Fruit fly (Drosophila melanogaster) whole organism, embryonic: ENCODE measurements around the gene CG31867.

Experiments
- Adf1 ChIP-seq: fragments of 200-800 bp; sonication (Bioruptor generic); IDR thresholded peaks from 2 replicates; pipeline ENCODE4 v1.3.6; 2022; ENCODE audit warnings: missing biosample characterization, missing genetic modification characterization
- Asciz ChIP-seq: fragments of 200-800 bp; sonication (Bioruptor generic); optimal IDR thresholded peaks from 2 replicates; lab custom pipeline; 2017; ENCODE audit warnings: missing biosample characterization, mild to moderate bottlenecking, missing genetic modification characterization, missing genetic modification reagents
- Atf6 ChIP-seq: fragments of 200-800 bp; sonication (Bioruptor generic); IDR thresholded peaks from 2 replicates; pipeline ENCODE4 v1.3.6; 2022; ENCODE audit warnings: missing biosample characterization, missing genetic modification characterization
- CG12155 ChIP-seq: fragments of 200-800 bp; sonication (Bioruptor generic); optimal IDR thresholded peaks from 3 replicates; lab custom pipeline; 2016; ENCODE audit warnings: missing biosample characterization, missing genetic modification characterization
- CG1529 ChIP-seq: fragments of 200-800 bp; sonication (Bioruptor generic); optimal IDR thresholded peaks from 3 replicates; lab custom pipeline; 2018; ENCODE audit warnings: missing biosample characterization, missing genetic modification characterization
- CG1602 ChIP-seq: fragments of 200-800 bp; sonication (Bioruptor generic); optimal IDR thresholded peaks from 3 replicates; lab custom pipeline; 2016; ENCODE audit warnings: missing biosample characterization, missing genetic modification characterization
- CG18599 ChIP-seq: fragments of 200-800 bp; sonication (Bioruptor generic); optimal IDR thresholded peaks from 3 replicates; lab custom pipeline; 2017; ENCODE audit warnings: missing biosample characterization, missing genetic modification characterization, mild to moderate bottlenecking, moderate library complexity, missing genetic modification reagents
- CG2889 ChIP-seq: fragments of 200-800 bp; sonication (Bioruptor generic); IDR thresholded peaks from 3 replicates; pipeline ENCODE4 v1.3.6; 2022; ENCODE audit warnings: missing biosample characterization, missing genetic modification characterization
- CG30020 ChIP-seq: fragments of 200-800 bp; optimal IDR thresholded peaks from 2 replicates; lab custom pipeline; 2019; ENCODE audit warnings: missing biosample characterization, mild to moderate bottlenecking, missing genetic modification characterization, moderate library complexity
- CG31388 ChIP-seq: fragments of 200-800 bp; sonication (Bioruptor generic); optimal IDR thresholded peaks from 2 replicates; lab custom pipeline; 2016; ENCODE audit warnings: missing biosample characterization, missing genetic modification characterization
- CG3281 ChIP-seq: fragments of 200-800 bp; sonication (Bioruptor generic); optimal IDR thresholded peaks from 3 replicates; lab custom pipeline; 2017; ENCODE audit warnings: missing biosample characterization, mild to moderate bottlenecking, missing genetic modification characterization
- CG3995 ChIP-seq: fragments of 200-800 bp; sonication (Bioruptor generic); optimal IDR thresholded peaks from 3 replicates; lab custom pipeline; 2016; ENCODE audit warnings: missing biosample characterization, missing genetic modification characterization
- CG4424 ChIP-seq: fragments of 200-800 bp; sonication (Bioruptor generic); optimal IDR thresholded peaks from 3 replicates; lab custom pipeline; 2016; ENCODE audit warnings: missing biosample characterization, missing genetic modification characterization
- CG5953 ChIP-seq: fragments of 200-800 bp; sonication (Bioruptor generic); IDR thresholded peaks from 2 replicates; pipeline ENCODE4 v1.3.6; 2022; ENCODE audit warnings: missing biosample characterization, missing genetic modification characterization
- CG6765 ChIP-seq: fragments of 200-800 bp; sonication (Bioruptor generic); optimal IDR thresholded peaks from 3 replicates; lab custom pipeline; 2017; ENCODE audit warnings: missing biosample characterization, mild to moderate bottlenecking, missing genetic modification characterization
- CG6854 ChIP-seq: fragments of 200-800 bp; sonication (Bioruptor generic); optimal IDR thresholded peaks from 3 replicates; lab custom pipeline; 2017; ENCODE audit warnings: missing biosample characterization, mild to moderate bottlenecking, missing genetic modification characterization
- CG9609 ChIP-seq: fragments of 200-800 bp; sonication (Bioruptor generic); optimal IDR thresholded peaks from 3 replicates; lab custom pipeline; 2016; ENCODE audit warnings: missing biosample characterization, missing genetic modification characterization
- CG9727 ChIP-seq: fragments of 200-800 bp; sonication (Bioruptor generic); optimal IDR thresholded peaks from 3 replicates; lab custom pipeline; 2017; ENCODE audit warnings: missing biosample characterization, mild to moderate bottlenecking, missing genetic modification characterization
- CoRest ChIP-seq: fragments of 200-800 bp; sonication (Bioruptor generic); optimal IDR thresholded peaks from 3 replicates; lab custom pipeline; 2018; ENCODE audit warnings: missing biosample characterization, mild to moderate bottlenecking, missing genetic modification characterization, moderate library complexity
- D ChIP-seq, 2 experiments: fragments of 200-800 bp in 1 of 2; fragments of >200 bp in 1 of 2; sonication (Bioruptor generic) in 1 of 2; optimal IDR thresholded peaks; 2 replicates in 1 of 2; 3 replicates in 1 of 2; lab custom pipeline; 2017; ENCODE audit warnings: mild to moderate bottlenecking in 1 of 2, missing biosample characterization in 1 of 2, missing genetic modification characterization in 1 of 2, missing genetic modification reagents in 1 of 2
- Gug ChIP-seq: fragments of 200-800 bp; sonication (Bioruptor generic); IDR thresholded peaks from 4 replicates; pipeline ENCODE4 v1.3.6; 2022; ENCODE audit warnings: missing biosample characterization, missing genetic modification characterization
- H15 ChIP-seq: fragments of 200-800 bp; sonication (Bioruptor generic); IDR thresholded peaks from 3 replicates; pipeline ENCODE4 v1.3.6; 2022; ENCODE audit warnings: missing biosample characterization, missing genetic modification characterization
- Hand ChIP-seq: fragments of 200-800 bp; sonication (Bioruptor generic); optimal IDR thresholded peaks from 2 replicates; lab custom pipeline; 2017; ENCODE audit warnings: mild to moderate bottlenecking, missing biosample characterization, missing genetic modification reagents, missing genetic modification characterization
- HmgZ ChIP-seq: fragments of 200-800 bp; sonication (Bioruptor generic); optimal IDR thresholded peaks from 2 replicates; lab custom pipeline; 2018; ENCODE audit warnings: missing biosample characterization, mild to moderate bottlenecking, missing genetic modification characterization
- Hmr ChIP-seq: fragments of 200-800 bp; sonication (Bioruptor generic); optimal IDR thresholded peaks from 3 replicates; lab custom pipeline; 2017; ENCODE audit warnings: mild to moderate bottlenecking, missing biosample characterization, missing genetic modification reagents, missing genetic modification characterization
- MESR4 ChIP-seq: fragments of 200-800 bp; sonication (Bioruptor generic); optimal IDR thresholded peaks from 2 replicates; lab custom pipeline; 2018; ENCODE audit warnings: missing biosample characterization, mild to moderate bottlenecking, missing genetic modification characterization, moderate library complexity
- Max ChIP-seq: fragments of 200-800 bp; sonication (Bioruptor generic); optimal IDR thresholded peaks from 2 replicates; lab custom pipeline; 2016; ENCODE audit warnings: missing biosample characterization, mild to moderate bottlenecking, missing genetic modification characterization
- Nf-YA ChIP-seq: fragments of 200-800 bp; sonication (Bioruptor generic); IDR thresholded peaks from 2 replicates; pipeline ENCODE4 v1.3.6; 2022; ENCODE audit warnings: missing biosample characterization, missing genetic modification characterization
- Poxn ChIP-seq: fragments of 200-800 bp; sonication (Bioruptor generic); IDR thresholded peaks from 2 replicates; pipeline ENCODE4 v1.3.6; 2022; ENCODE audit warnings: missing biosample characterization, missing genetic modification characterization
- Ravus ChIP-seq: fragments of 200-800 bp; sonication (Bioruptor generic); IDR thresholded peaks from 2 replicates; pipeline ENCODE4 v1.3.6; 2022; ENCODE audit warnings: missing biosample characterization, missing genetic modification characterization
- Sox100B ChIP-seq: fragments of 200-800 bp; sonication (Bioruptor generic); optimal IDR thresholded peaks from 3 replicates; lab custom pipeline; 2018; ENCODE audit warnings: missing biosample characterization, mild to moderate bottlenecking, missing genetic modification characterization
- ara ChIP-seq: fragments of 200-800 bp; sonication (Bioruptor generic); IDR thresholded peaks from 2 replicates; pipeline ENCODE4 v1.3.6; 2022; ENCODE audit warnings: missing biosample characterization, missing genetic modification characterization
- az2 ChIP-seq: fragments of 200-800 bp; sonication (Bioruptor generic); optimal IDR thresholded peaks from 3 replicates; lab custom pipeline; 2016; ENCODE audit warnings: missing biosample characterization, missing genetic modification characterization
- bab2 ChIP-seq: fragments of 200-800 bp; sonication (Bioruptor generic); optimal IDR thresholded peaks from 2 replicates; lab custom pipeline; 2016; ENCODE audit warnings: missing biosample characterization, missing genetic modification characterization
- dan ChIP-seq: fragments of 200-800 bp; sonication (Bioruptor generic); IDR thresholded peaks from 2 replicates; pipeline ENCODE4 v1.3.6; 2022; ENCODE audit warnings: missing biosample characterization, missing genetic modification characterization
- dati ChIP-seq: fragments of 200-800 bp; sonication (Bioruptor generic); IDR thresholded peaks from 2 replicates; pipeline ENCODE4 v1.3.6; 2022; ENCODE audit warnings: missing biosample characterization, missing genetic modification characterization
- dimm ChIP-seq: fragments of 200-800 bp; sonication (Bioruptor generic); IDR thresholded peaks from 2 replicates; pipeline ENCODE4 v1.3.6; 2022; ENCODE audit warnings: missing biosample characterization, missing genetic modification characterization
- dmrt11E ChIP-seq: fragments of 200-800 bp; sonication (Bioruptor generic); optimal IDR thresholded peaks from 3 replicates; lab custom pipeline; 2018; ENCODE audit warnings: missing biosample characterization, mild to moderate bottlenecking, missing genetic modification characterization, moderate library complexity
- fru ChIP-seq: fragments of >200 bp; optimal IDR thresholded peaks from 2 replicates; lab custom pipeline; 2017
- gt ChIP-seq: fragments of 200-800 bp; sonication (Bioruptor generic); IDR thresholded peaks from 2 replicates; pipeline ENCODE4 v1.3.6; 2022; ENCODE audit warnings: missing biosample characterization, missing genetic modification characterization
- klu ChIP-seq: fragments of 200-800 bp; sonication (Bioruptor generic); IDR thresholded peaks from 2 replicates; pipeline ENCODE4 v1.3.6; 2022; ENCODE audit warnings: missing biosample characterization, missing genetic modification characterization
- lbe ChIP-seq: fragments of 200-800 bp; sonication (Bioruptor generic); optimal IDR thresholded peaks from 2 replicates; lab custom pipeline; 2016; ENCODE audit warnings: missing biosample characterization, mild to moderate bottlenecking, missing genetic modification characterization
- pan ChIP-seq, 4 experiments: fragments of >200 bp in 3 of 4; fragments of 200-800 bp in 1 of 4; sonication (Bioruptor generic) in 1 of 4; optimal IDR thresholded peaks in 3 of 4; IDR thresholded peaks in 1 of 4; 2 replicates each; pipeline versions ENCODE4 v1.3.6 to Lab custom; 2017 to 2022; ENCODE audit warnings: missing biosample characterization in 2 of 4, missing genetic modification characterization in 2 of 4, mixed read lengths in 1 of 4
- salm ChIP-seq: fragments of 200-800 bp; sonication (Bioruptor generic); optimal IDR thresholded peaks from 2 replicates; lab custom pipeline; 2018; ENCODE audit warnings: missing biosample characterization, mild to moderate bottlenecking, missing genetic modification characterization
- stwl ChIP-seq: fragments of 200-800 bp; sonication (Bioruptor generic); optimal IDR thresholded peaks from 3 replicates; lab custom pipeline; 2018; ENCODE audit warnings: missing biosample characterization, mild to moderate bottlenecking, missing genetic modification characterization, moderate library complexity
- trh ChIP-seq: fragments of 200-800 bp; sonication (Bioruptor generic); optimal IDR thresholded peaks from 2 replicates; lab custom pipeline; 2016; ENCODE audit warnings: missing biosample characterization, missing genetic modification characterization
- unpg ChIP-seq: fragments of 200-800 bp; sonication (Bioruptor generic); optimal IDR thresholded peaks from 3 replicates; lab custom pipeline; 2018; ENCODE audit warnings: missing biosample characterization, mild to moderate bottlenecking, missing genetic modification characterization, moderate library complexity
- wor ChIP-seq: fragments of 200-800 bp; sonication (Bioruptor generic); IDR thresholded peaks from 2 replicates; pipeline ENCODE4 v1.3.6; 2022; ENCODE audit warnings: missing biosample characterization, missing genetic modification characterization
- zen ChIP-seq: fragments of 200-800 bp; sonication (Bioruptor generic); optimal IDR thresholded peaks from 3 replicates; lab custom pipeline; 2018; ENCODE audit warnings: missing biosample characterization, mild to moderate bottlenecking, missing genetic modification characterization, moderate library complexity
- zen2 ChIP-seq: fragments of 200-800 bp; sonication (Bioruptor generic); IDR thresholded peaks from 3 replicates; pipeline ENCODE4 v1.3.6; 2022; ENCODE audit warnings: missing biosample characterization, missing genetic modification characterization; ENCODE audit not compliant: partially characterized antibody

Gene CG31867

dm6 chr2L:11106562-11106962, 38.7 kb downstream of the CG31867 start, which contains the start of gene Reps (continued):
- peak; percentile 99 for TF ChIP-seq CG9727 (GFP tag; lab: Kevin White, UChicago)
- TF ChIP-seq Asciz (GFP tag; lab: Kevin White, UChicago): peak; percentile 97
- peak; percentile 99 for TF ChIP-seq H15 (GFP tag; lab: Robert Waterston, UW)
- peak; percentile 97 for TF ChIP-seq CG5953
- peak; percentile 15; the same call in 1 of the 3 replicates for TF ChIP-seq zen2 (GFP tag; lab: Robert Waterston, UW)
- TF ChIP-seq Hmr (GFP tag; lab: Kevin White, UChicago): peak; percentile 98
- no peak for TF ChIP-seq D (optimal IDR thresholded peaks at IDR 0.05; lab: Kevin White, UChicago)
- peak; percentile 99 for TF ChIP-seq D (GFP tag; optimal IDR thresholded peaks at IDR 0.05; lab: Kevin White, UChicago)
- peak; percentile 98 for TF ChIP-seq gt (GFP tag; lab: Robert Waterston, UW)
- peak; percentile 98 for TF ChIP-seq CG18599 (GFP tag; lab: Kevin White, UChicago)
- peak; percentile 98 for TF ChIP-seq CG12155 (GFP tag; lab: Kevin White, UChicago)
- peak; percentile 98 for TF ChIP-seq CG2889 (GFP tag; lab: Robert Waterston, UW)
- peak; percentile 99 for TF ChIP-seq az2 (GFP tag; lab: Kevin White, UChicago)
- TF ChIP-seq CG31388 (GFP tag; lab: Kevin White, UChicago): peak; percentile 97
- peak; percentile 96 for TF ChIP-seq lbe (GFP tag; lab: Kevin White, UChicago)
- TF ChIP-seq CG6854: peak; percentile 97
- TF ChIP-seq salm (tag; lab: Kevin White, UChicago): peak; percentile 93
- TF ChIP-seq CG1529 (GFP tag; lab: Kevin White, UChicago): peak; percentile 96
- TF ChIP-seq Poxn (GFP tag; lab: Robert Waterston, UW): peak; percentile 95
- TF ChIP-seq klu (GFP tag; lab: Robert Waterston, UW): peak; percentile 99
- TF ChIP-seq CoRest (tag; lab: Kevin White, UChicago): peak; percentile 99
- TF ChIP-seq Gug (GFP tag; lab: Robert Waterston, UW): peak; percentile 99
- TF ChIP-seq fru: no peak
- TF ChIP-seq MESR4 (GFP tag; lab: Kevin White, UChicago): peak; percentile 68
- peak; percentile 99 for TF ChIP-seq CG1602 (GFP tag; lab: Kevin White, UChicago)
- peak; percentile 99 for TF ChIP-seq HmgZ (tag; lab: Kevin White, UChicago)
- TF ChIP-seq bab2: peak; percentile 98
- peak; percentile 99 for TF ChIP-seq Max (GFP tag; lab: Kevin White, UChicago)
- no peak for TF ChIP-seq pan (optimal IDR thresholded peaks at IDR 0.05; lab: Kevin White, UChicago)
- TF ChIP-seq pan (GFP tag; optimal IDR thresholded peaks at IDR 0.05 in 1 of 2, IDR thresholded peaks at IDR 0.05 in 1 of 2): peak in 1 of 2 experiments; percentile 99
- peak; percentile 86 for TF ChIP-seq Adf1 (GFP tag; lab: Robert Waterston, UW)
- TF ChIP-seq wor (GFP tag; lab: Robert Waterston, UW): peak; percentile 98
- TF ChIP-seq unpg (GFP tag; lab: Kevin White, UChicago): peak; percentile 99
- peak; percentile 99 for TF ChIP-seq ara (GFP tag; lab: Robert Waterston, UW)
- peak; percentile 98 for TF ChIP-seq dan
- TF ChIP-seq CG3995 (GFP tag; lab: Kevin White, UChicago): peak; percentile 83
- TF ChIP-seq dmrt11E: peak; percentile 99
- TF ChIP-seq zen (tag; lab: Kevin White, UChicago): peak; percentile 99
- peak; percentile 97 for TF ChIP-seq CG9609 (GFP tag; lab: Kevin White, UChicago)
- peak; percentile 99 for TF ChIP-seq CG4424 (GFP tag; lab: Kevin White, UChicago)
- TF ChIP-seq Atf6: peak; percentile 98
- TF ChIP-seq CG30020 (tag; lab: Kevin White, UChicago): peak; percentile 90
- peak; percentile 97 for TF ChIP-seq dati
- peak; percentile 97 for TF ChIP-seq Ravus
- peak; percentile 98 for TF ChIP-seq trh (GFP tag; lab: Kevin White, UChicago)
- TF ChIP-seq Sox100B (GFP tag; lab: Kevin White, UChicago): peak; percentile 97
- peak; percentile 96 for TF ChIP-seq CG6765
- peak; percentile 95 for TF ChIP-seq stwl (tag; lab: Kevin White, UChicago)
- peak; percentile 88 for TF ChIP-seq Hand (GFP tag; lab: Kevin White, UChicago)
- peak; percentile 96 for TF ChIP-seq Nf-YA
- peak; percentile 99 for TF ChIP-seq CG3281 (GFP tag; lab: Kevin White, UChicago)
- TF ChIP-seq dimm (GFP tag; lab: Robert Waterston, UW): peak; percentile 96
